Worm (Caenorhabditis elegans): ENCODE data around the gene dpy-20.

The dpy-20 gene

DNA sequence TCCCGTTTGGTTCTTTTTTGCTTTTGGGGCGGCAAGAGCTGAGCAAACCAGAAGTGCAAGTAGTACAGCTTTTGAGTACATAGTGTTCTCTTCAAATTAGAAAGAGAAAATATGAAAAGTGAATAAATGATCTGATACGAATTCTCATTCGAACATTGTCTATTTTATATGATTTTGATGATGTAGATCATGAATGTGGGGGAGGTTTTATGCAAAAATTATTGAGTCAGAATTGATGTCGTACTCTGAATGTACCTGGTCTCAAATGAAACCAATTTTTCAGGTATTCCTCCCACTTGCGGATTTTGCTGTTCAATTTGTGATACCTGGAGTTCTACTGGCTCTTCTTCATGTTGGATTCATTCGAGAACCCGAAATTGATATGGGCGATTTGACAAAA lies 39.6 kb upstream of the dpy-20 start, which contains the start of gene K01A6.4:
TSS of gene K01A6.4 (minus strand) at position 101 of the 400 bp plus-strand sequence.
- TF ChIP-seq fos-1 (tag; optimal IDR thresholded peaks at IDR 0.05) = no peak
- no peak for TF ChIP-seq fkh-2 (tag; optimal IDR thresholded peaks at IDR 0.05)
- no peak for TF ChIP-seq ztf-4 (tag; optimal IDR thresholded peaks at IDR 0.05)
- no peak for TF ChIP-seq sea-2 (GFP tag; optimal IDR thresholded peaks at IDR 0.05)
- TF ChIP-seq pqm-1 (tag; optimal IDR thresholded peaks at IDR 0.05) = no peak
- TF ChIP-seq ceh-9 (tag; optimal IDR thresholded peaks at IDR 0.05) = no peak
- no peak for TF ChIP-seq elt-2 (tag; optimal IDR thresholded peaks at IDR 0.05)
- TF ChIP-seq nhr-28 (tag; optimal IDR thresholded peaks at IDR 0.05) = no peak
- no peak for TF ChIP-seq mdl-1 (tag; optimal IDR thresholded peaks at IDR 0.05)
- TF ChIP-seq elt-3 (tag; optimal IDR thresholded peaks at IDR 0.05) = no peak
- no peak for TF ChIP-seq snpc-4 (tag; optimal IDR thresholded peaks at IDR 0.05)
- TF ChIP-seq hmg-11 (tag; optimal IDR thresholded peaks at IDR 0.05) = no peak
- no peak for TF ChIP-seq nhr-43 (tag; optimal IDR thresholded peaks at IDR 0.05; ENCODE audit: poor library complexity, severe bottlenecking)
- no peak for TF ChIP-seq jun-1 (tag; optimal IDR thresholded peaks at IDR 0.05)

ce11 chrIV:11738092-11738617 lies 37.5 kb upstream of the dpy-20 start, which contains the start of gene K01A6.7:
Gene K01A6.7, minus strand, starts transcription at chrIV:11738567.
- TF ChIP-seq lsy-12 (tag; optimal IDR thresholded peaks at IDR 0.05) = no peak
- no peak for TF ChIP-seq nhr-28 (tag; optimal IDR thresholded peaks at IDR 0.05)
- TF ChIP-seq mml-1 (tag; optimal IDR thresholded peaks at IDR 0.05) = no peak
- TF ChIP-seq jun-1 (tag; optimal IDR thresholded peaks at IDR 0.05) = no peak
- no peak for TF ChIP-seq nhr-11 (tag; optimal IDR thresholded peaks at IDR 0.05)
- no peak for TF ChIP-seq nhr-23 (tag; optimal IDR thresholded peaks at IDR 0.05)
- no peak for TF ChIP-seq elt-1 (tag; optimal IDR thresholded peaks at IDR 0.05)
- TF ChIP-seq nhr-77 (tag; optimal IDR thresholded peaks at IDR 0.05) = no peak

- TF ChIP-seq ZK546.5 (tag; optimal IDR thresholded peaks at IDR 0.05) (no peak), elt-2 (tag; optimal IDR thresholded peaks at IDR 0.05) (no peak), fkh-2 (tag; optimal IDR thresholded peaks at IDR 0.05) (no peak), nhr-76 (tag; optimal IDR thresholded peaks at IDR 0.05) (no peak), nhr-28 (tag; optimal IDR thresholded peaks at IDR 0.05) (no peak), nhr-23 (tag; optimal IDR thresholded peaks at IDR 0.05) (no peak), pqm-1 (tag; optimal IDR thresholded peaks at IDR 0.05) (no peak), ceh-9 (tag; optimal IDR thresholded peaks at IDR 0.05) (no peak), eor-1 (tag; optimal IDR thresholded peaks at IDR 0.05) (no peak), nhr-25 (tag; optimal IDR thresholded peaks at IDR 0.05) (no peak), nhr-12 (tag; optimal IDR thresholded peaks at IDR 0.05) (no peak), egl-27 (tag; optimal IDR thresholded peaks at IDR 0.05) (no peak)
These were observed 36.6 kb upstream of the dpy-20 start, which contains the start of gene K01A6.8 for ce11 chrIV:11737269-11737668. Gene K01A6.8, minus strand, starts transcription at chrIV:11737369.

DNA sequence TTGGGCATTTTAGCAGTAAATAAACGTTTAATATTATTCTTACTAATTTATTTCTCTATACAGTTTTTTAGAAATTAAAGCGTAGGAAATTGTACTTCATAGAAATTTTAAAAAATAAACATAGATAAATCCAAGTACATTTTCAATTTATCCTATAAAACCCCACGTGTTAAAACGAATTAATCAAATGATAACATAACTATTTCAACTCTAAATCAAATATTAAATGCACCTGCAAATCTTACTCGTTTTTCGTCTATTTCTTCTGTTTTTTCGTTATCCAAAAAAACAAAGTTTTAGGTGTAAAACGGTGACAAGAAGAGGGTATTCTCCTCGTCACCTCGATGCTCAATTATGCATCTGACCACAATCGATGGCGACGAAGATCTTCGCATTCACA lies 34.4 kb upstream of the dpy-20 start, which contains the start of gene K01A6.6:
TSS of gene K01A6.6 (plus strand) at position 301 of the 400 bp plus-strand sequence.
- no peak for TF ChIP-seq nhr-23 (tag; optimal IDR thresholded peaks at IDR 0.05)
- no peak for TF ChIP-seq unc-62 (GFP tag; optimal IDR thresholded peaks at IDR 0.05)
- TF ChIP-seq nhr-67 (tag; optimal IDR thresholded peaks at IDR 0.05) = no peak
- no peak for TF ChIP-seq ceh-16 (tag; optimal IDR thresholded peaks at IDR 0.05)
- no peak for TF ChIP-seq fos-1 (tag; optimal IDR thresholded peaks at IDR 0.05)
- no peak for TF ChIP-seq fkh-2 (tag; optimal IDR thresholded peaks at IDR 0.05)
- no peak for TF ChIP-seq nhr-43 (tag; optimal IDR thresholded peaks at IDR 0.05; ENCODE audit: poor library complexity, severe bottlenecking)
- TF ChIP-seq lin-39 (tag; optimal IDR thresholded peaks at IDR 0.05) = no peak
- no peak for TF ChIP-seq fkh-10 (GFP tag; optimal IDR thresholded peaks at IDR 0.05)
- no peak for TF ChIP-seq egl-5 (tag; optimal IDR thresholded peaks at IDR 0.05)
- TF ChIP-seq nhr-237 (tag; optimal IDR thresholded peaks at IDR 0.05) = no peak
- TF ChIP-seq elt-3 (tag; optimal IDR thresholded peaks at IDR 0.05) = no peak
- no peak for TF ChIP-seq ztf-11 (tag; optimal IDR thresholded peaks at IDR 0.05)
- TF ChIP-seq nhr-76 (tag; optimal IDR thresholded peaks at IDR 0.05) = no peak
- no peak for TF ChIP-seq nhr-77 (tag; optimal IDR thresholded peaks at IDR 0.05)
- TF ChIP-seq pqm-1 (tag; optimal IDR thresholded peaks at IDR 0.05) = no peak
- TF ChIP-seq ceh-82 (tag; optimal IDR thresholded peaks at IDR 0.05) = no peak
- no peak for TF ChIP-seq elt-1 (tag; optimal IDR thresholded peaks at IDR 0.05)
- TF ChIP-seq ZK546.5 (tag; optimal IDR thresholded peaks at IDR 0.05) = no peak
- TF ChIP-seq lsy-12 (tag; optimal IDR thresholded peaks at IDR 0.05) = no peak

Data from whole organism, L3 larva.